Fruit fly (Drosophila melanogaster) whole organism, larva: Measurements from ENCODE around the gene Dscam4.

Experiments
- noc ChIP-seq: fragments of 200-800 bp; sonication (Bioruptor generic); optimal IDR thresholded peaks from 3 replicates; lab custom pipeline; 2019; ENCODE audit warnings: missing biosample characterization, mild to moderate bottlenecking, missing genetic modification characterization, moderate library complexity

Gene Dscam4

DNA sequence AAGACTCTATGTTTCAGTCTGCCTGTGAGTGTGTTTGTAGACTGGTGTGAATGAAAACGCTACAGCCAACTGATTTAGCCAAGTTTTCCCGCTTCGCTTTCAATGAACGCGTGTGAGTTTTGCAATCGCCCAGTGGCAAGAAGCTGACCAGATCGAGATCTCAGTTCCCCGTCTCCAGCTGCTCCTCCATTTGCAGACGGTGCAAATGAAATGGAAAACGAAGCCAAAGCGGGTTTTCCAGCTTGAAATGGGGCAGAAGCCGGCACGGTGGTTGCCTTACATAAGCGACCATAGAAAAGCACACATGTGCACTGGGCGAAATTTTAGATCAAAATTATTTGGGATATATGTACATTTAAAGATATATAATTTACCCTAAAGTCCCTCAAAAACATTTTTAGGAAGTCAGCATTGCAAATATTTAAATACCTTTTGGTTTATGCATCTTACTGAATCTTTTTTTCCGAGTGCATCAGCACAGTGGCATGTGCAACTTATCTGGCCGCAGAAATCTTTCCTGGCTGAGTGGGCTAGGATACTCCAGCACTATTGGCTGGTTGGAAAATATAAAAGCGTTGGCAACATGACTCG is 80.6 kb downstream of the Dscam4 start, which contains the start of gene CG43059:
TSS of gene CG43059 (minus strand) at position 51 of the 591 bp plus-strand sequence.
- no peak for TF ChIP-seq noc

DNA sequence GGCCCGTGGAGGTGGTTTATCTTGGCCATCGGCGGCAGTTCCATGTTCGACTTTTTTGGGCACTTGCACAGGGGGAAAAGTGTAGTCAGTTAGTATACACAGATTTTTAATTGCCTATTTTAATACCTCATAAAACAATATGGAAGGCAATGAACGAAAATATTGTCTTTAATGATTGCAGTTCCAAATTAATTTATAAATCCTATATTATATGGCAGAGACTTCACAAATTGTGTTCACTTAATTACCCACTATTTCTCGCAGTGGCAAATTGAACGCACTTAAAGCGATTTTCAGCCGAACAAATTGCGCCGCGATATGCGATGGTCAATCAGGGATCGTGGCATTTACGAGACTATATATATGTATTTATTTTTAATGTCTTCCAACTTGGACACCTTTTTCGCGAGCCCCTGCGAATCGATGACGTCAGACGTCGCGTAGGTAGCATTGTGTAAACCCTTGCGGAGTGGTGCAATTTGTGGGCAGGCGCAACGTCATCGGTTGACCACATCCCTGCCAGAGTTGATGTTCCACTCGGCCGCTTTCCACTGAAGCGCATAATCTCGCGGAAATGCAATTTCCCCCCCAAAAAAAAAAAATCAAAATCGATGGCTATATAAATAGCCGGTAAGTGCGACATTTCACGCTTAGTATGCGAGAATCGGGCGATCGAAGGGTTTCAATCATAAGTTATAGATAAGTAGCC is 81.8 kb downstream of the Dscam4 start, which contains the start of gene CG13670:
TSS of gene CG13670 (plus strand) at position 659 of the 709 bp plus-strand sequence.
- no peak for TF ChIP-seq noc

DNA sequence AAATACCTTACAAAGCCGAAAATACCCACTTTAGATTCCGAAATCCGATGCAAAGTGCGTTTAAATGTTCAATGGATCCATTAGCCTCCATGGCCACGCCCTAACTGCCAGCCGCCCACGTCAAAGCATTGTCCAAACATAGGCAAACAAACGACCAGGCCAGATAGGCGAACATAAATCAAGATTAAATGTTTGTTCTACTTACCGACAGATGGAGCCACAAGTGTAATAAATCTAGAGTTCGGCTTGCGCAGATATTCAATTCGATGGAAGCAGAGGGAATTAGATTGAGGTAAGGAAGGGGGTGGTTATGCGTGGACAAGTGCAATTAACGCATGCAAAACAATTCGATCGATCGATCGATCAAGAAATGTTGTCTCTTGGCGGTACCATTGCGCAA is 85.4 kb downstream of the Dscam4 start:
- no peak for TF ChIP-seq noc

DNA sequence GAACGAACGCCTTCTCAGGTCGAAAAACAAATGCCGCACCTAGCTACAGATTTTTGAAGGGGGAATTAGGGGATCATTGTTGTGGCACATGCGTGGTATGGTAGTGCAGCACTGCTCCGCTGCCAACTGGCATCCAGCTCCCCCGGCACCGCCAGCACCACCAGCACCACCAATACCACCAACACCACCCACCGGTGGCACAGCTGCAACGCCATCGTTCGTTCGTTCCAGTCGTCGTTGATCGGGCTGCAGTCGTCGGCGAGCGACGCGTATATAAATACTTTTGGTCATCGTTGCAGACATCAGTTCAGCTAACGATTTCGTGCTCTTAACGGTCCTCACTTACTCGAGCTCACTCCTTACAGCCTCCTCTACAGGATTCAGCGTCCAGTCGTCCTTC is 87.1 kb downstream of the Dscam4 start, which contains the start of gene CG34461:
TSS of gene CG34461 (plus strand) at position 301 of the 400 bp plus-strand sequence.
- TF ChIP-seq noc = no peak

DNA sequence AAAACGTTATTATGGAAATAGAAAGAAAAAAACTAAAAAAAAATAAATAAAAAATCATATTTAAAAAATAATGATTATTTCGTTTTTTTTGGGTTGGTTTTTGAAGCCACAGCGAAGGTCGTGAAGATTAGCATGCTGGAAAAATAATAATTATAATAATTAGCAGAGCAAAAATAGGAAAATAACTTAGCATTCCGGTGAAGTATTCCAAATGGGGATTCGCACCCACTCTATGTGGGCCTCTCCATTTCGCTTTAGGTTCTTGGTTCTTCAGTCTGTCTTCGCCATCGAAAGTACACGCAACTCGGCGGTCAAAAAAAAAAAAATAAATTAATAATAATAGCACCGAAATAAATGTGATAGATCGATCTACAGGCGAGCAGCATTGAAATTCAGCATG is 89.8 kb downstream of the Dscam4 start, which contains the start of gene CG34462:
TSS of gene CG34462 (plus strand) at position 301 of the 400 bp plus-strand sequence.
- TF ChIP-seq noc = no peak

DNA sequence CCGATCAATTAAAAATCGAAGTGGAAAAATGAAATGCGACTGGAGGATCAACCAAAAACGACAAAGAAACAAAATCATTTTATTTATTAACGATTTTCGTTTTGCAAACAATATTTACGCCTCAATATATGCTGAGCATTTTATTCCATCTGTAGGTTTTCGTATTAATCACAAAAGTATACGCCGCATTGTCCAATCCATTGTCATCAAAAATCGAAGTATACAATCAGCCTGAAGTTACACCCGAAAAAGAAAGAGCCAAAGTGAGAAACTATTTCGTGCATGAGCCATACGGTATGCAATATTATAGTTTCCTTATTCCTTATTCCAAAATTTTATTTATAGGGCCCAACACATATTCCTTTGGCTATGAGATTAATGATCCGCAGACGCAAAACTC is 90.6 kb downstream of the Dscam4 start:
- TF ChIP-seq noc = no peak

DNA sequence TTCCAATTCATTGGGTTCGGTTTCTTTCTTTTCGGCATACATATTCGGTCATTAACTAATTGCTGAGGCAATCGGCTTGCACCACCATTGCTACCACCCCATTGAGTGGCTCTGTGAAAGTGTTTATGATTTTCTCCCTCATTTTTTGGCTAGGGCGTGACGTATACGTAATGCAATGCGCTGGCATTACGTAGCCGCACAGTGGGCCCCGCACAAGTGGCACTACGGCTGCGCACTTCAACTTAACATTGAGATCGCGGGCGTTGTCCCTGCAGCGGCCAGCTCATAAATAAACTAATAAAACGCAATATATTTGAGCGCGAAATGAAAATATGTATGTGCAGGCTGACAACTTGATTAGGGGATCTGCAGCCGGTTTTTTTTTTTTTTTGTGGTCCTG is 93.0 kb downstream of the Dscam4 start:
- TF ChIP-seq noc = no peak
